Worm (Caenorhabditis elegans) whole organism, L3 larva: ENCODE data around the gene nlp-64.

Experiments used
- R02D3.7 ChIP-seq: fragments of 150-350 bp; optimal IDR thresholded peaks from 2 replicates; lab custom pipeline; 2014; ENCODE audit warnings: missing biosample characterization, missing genetic modification characterization
- ZK546.5 ChIP-seq: sonication (generic microtip); optimal IDR thresholded peaks from 2 replicates; lab custom pipeline; 2017; ENCODE audit warnings: missing biosample characterization, missing genetic modification characterization
- aly-2 ChIP-seq: fragments of 150-350 bp; optimal IDR thresholded peaks from 2 replicates; lab custom pipeline; 2014; ENCODE audit warnings: missing biosample characterization, missing genetic modification characterization
- ama-1 ChIP-seq: fragments of 150-350 bp; optimal IDR thresholded peaks from 2 replicates; lab custom pipeline; 2018
- ceh-16 ChIP-seq: sonication (generic microtip); optimal IDR thresholded peaks from 2 replicates; lab custom pipeline; 2017; ENCODE audit warnings: missing biosample characterization, missing genetic modification characterization
- ceh-28 ChIP-seq: fragments of 150-350 bp; optimal IDR thresholded peaks from 2 replicates; lab custom pipeline; 2014; ENCODE audit warnings: missing biosample characterization, missing genetic modification reagents, missing genetic modification characterization
- ceh-82 ChIP-seq: fragments of 150-350 bp; optimal IDR thresholded peaks from 2 replicates; lab custom pipeline; 2014; ENCODE audit warnings: missing biosample characterization, missing genetic modification characterization
- ceh-9 ChIP-seq: sonication (generic microtip); optimal IDR thresholded peaks from 2 replicates; lab custom pipeline; 2018; ENCODE audit warnings: missing biosample characterization, missing genetic modification characterization
- daf-12 ChIP-seq: fragments of 150-350 bp; optimal IDR thresholded peaks from 2 replicates; lab custom pipeline; 2014; ENCODE audit warnings: missing biosample characterization, missing genetic modification reagents, missing genetic modification characterization
- egl-27 ChIP-seq: sonication (generic microtip); optimal IDR thresholded peaks from 4 replicates; lab custom pipeline; 2017; ENCODE audit warnings: missing biosample characterization, missing genetic modification reagents, missing genetic modification characterization
- egl-5 ChIP-seq: fragments of 150-350 bp; optimal IDR thresholded peaks from 2 replicates; lab custom pipeline; 2017; ENCODE audit warnings: missing biosample characterization, missing genetic modification reagents, missing genetic modification characterization, inconsistent platforms
- elt-1 ChIP-seq: fragments of 150-350 bp; optimal IDR thresholded peaks from 2 replicates; lab custom pipeline; 2014; ENCODE audit warnings: missing biosample characterization, missing genetic modification characterization
- elt-2 ChIP-seq: sonication (generic microtip); optimal IDR thresholded peaks from 2 replicates; lab custom pipeline; 2016; ENCODE audit warnings: missing genetic modification reagents, mild to moderate bottlenecking, missing genetic modification characterization, missing compliant biosample characterization
- elt-3 ChIP-seq, 3 experiments: fragments of 150-350 bp in 1 of 3; sonication (generic microtip) in 2 of 3; optimal IDR thresholded peaks; 2 replicates in 2 of 3; 4 replicates in 1 of 3; lab custom pipeline; 2014 to 2017; ENCODE audit warnings: missing biosample characterization in 3 of 3, missing genetic modification characterization in 3 of 3
- eor-1 ChIP-seq, 2 experiments: fragments of 150-350 bp; optimal IDR thresholded peaks; 2 replicates each; lab custom pipeline; 2014 to 2018; ENCODE audit warnings: missing biosample characterization in 2 of 2, missing genetic modification characterization in 2 of 2
- fkh-10 ChIP-seq: sonication (generic microtip); optimal IDR thresholded peaks from 2 replicates; lab custom pipeline; 2017; ENCODE audit warnings: missing biosample characterization, missing genetic modification reagents, missing genetic modification characterization
- fkh-2 ChIP-seq: fragments of 150-350 bp; optimal IDR thresholded peaks from 2 replicates; lab custom pipeline; 2014; ENCODE audit warnings: missing biosample characterization, missing genetic modification reagents, missing genetic modification characterization
- fos-1 ChIP-seq: fragments of 150-350 bp; optimal IDR thresholded peaks from 2 replicates; lab custom pipeline; 2014; ENCODE audit warnings: missing biosample characterization, missing genetic modification characterization
- hmg-11 ChIP-seq: sonication (generic microtip); optimal IDR thresholded peaks from 2 replicates; lab custom pipeline; 2016; ENCODE audit warnings: missing genetic modification characterization, missing compliant biosample characterization
- jun-1 ChIP-seq: fragments of 150-350 bp; optimal IDR thresholded peaks from 2 replicates; lab custom pipeline; 2014; ENCODE audit warnings: missing biosample characterization, missing genetic modification reagents, missing genetic modification characterization
- lin-15B ChIP-seq: fragments of 150-350 bp; optimal IDR thresholded peaks from 2 replicates; lab custom pipeline; 2014; ENCODE audit warnings: missing biosample characterization, missing genetic modification characterization
- lin-39 ChIP-seq: fragments of 150-350 bp; optimal IDR thresholded peaks from 2 replicates; lab custom pipeline; 2018; ENCODE audit warnings: missing biosample characterization, missing genetic modification reagents, missing genetic modification characterization
- lsy-12 ChIP-seq: sonication (generic microtip); optimal IDR thresholded peaks from 2 replicates; lab custom pipeline; 2016; ENCODE audit warnings: mild to moderate bottlenecking, missing genetic modification characterization, missing compliant biosample characterization
- mdl-1 ChIP-seq: fragments of 150-350 bp; optimal IDR thresholded peaks from 2 replicates; lab custom pipeline; 2014; ENCODE audit warnings: missing biosample characterization, missing genetic modification characterization
- mml-1 ChIP-seq: fragments of 150-350 bp; sonication (generic microtip); optimal IDR thresholded peaks from 3 replicates; lab custom pipeline; 2014; ENCODE audit warnings: missing biosample characterization, missing genetic modification characterization
- nfya-1 ChIP-seq: sonication (generic microtip); optimal IDR thresholded peaks from 2 replicates; lab custom pipeline; 2017; ENCODE audit warnings: missing genetic modification characterization, mild to moderate bottlenecking, missing compliant biosample characterization, antibody characterized with exemption, moderate library complexity; ENCODE audit not compliant: insufficient read depth
- nhr-11 ChIP-seq: fragments of 150-350 bp; optimal IDR thresholded peaks from 2 replicates; lab custom pipeline; 2014; ENCODE audit warnings: missing biosample characterization, missing genetic modification characterization
- nhr-12 ChIP-seq: fragments of 150-350 bp; optimal IDR thresholded peaks from 2 replicates; lab custom pipeline; 2014; ENCODE audit warnings: missing biosample characterization, missing genetic modification characterization
- nhr-23 ChIP-seq: fragments of 150-350 bp; optimal IDR thresholded peaks from 2 replicates; lab custom pipeline; 2014; ENCODE audit warnings: missing biosample characterization, missing genetic modification reagents, missing genetic modification characterization
- nhr-237 ChIP-seq: fragments of 150-350 bp; optimal IDR thresholded peaks from 2 replicates; lab custom pipeline; 2014; ENCODE audit warnings: missing biosample characterization, missing genetic modification characterization
- nhr-25 ChIP-seq: sonication (generic microtip); optimal IDR thresholded peaks from 2 replicates; lab custom pipeline; 2017; ENCODE audit warnings: missing biosample characterization, missing genetic modification characterization
- nhr-28 ChIP-seq: fragments of 150-350 bp; optimal IDR thresholded peaks from 2 replicates; lab custom pipeline; 2014; ENCODE audit warnings: missing biosample characterization, missing genetic modification characterization
- nhr-43 ChIP-seq: sonication (generic microtip); optimal IDR thresholded peaks from 2 replicates; lab custom pipeline; 2016; ENCODE audit warnings: mild to moderate bottlenecking, missing genetic modification characterization, missing compliant biosample characterization; ENCODE audit not compliant: poor library complexity, severe bottlenecking
- nhr-67 ChIP-seq: fragments of 150-350 bp; optimal IDR thresholded peaks from 2 replicates; lab custom pipeline; 2014; ENCODE audit warnings: missing biosample characterization, missing genetic modification characterization
- nhr-76 ChIP-seq: fragments of 150-350 bp; sonication (generic microtip); optimal IDR thresholded peaks from 5 replicates; lab custom pipeline; 2014; ENCODE audit warnings: missing biosample characterization, missing genetic modification characterization
- nhr-77 ChIP-seq: fragments of 150-350 bp; optimal IDR thresholded peaks from 2 replicates; lab custom pipeline; 2014; ENCODE audit warnings: missing biosample characterization, missing genetic modification characterization
- pha-4 ChIP-seq: fragments of 150-350 bp; optimal IDR thresholded peaks from 2 replicates; lab custom pipeline; 2014; ENCODE audit warnings: missing biosample characterization, missing genetic modification reagents, missing genetic modification characterization
- pqm-1 ChIP-seq: fragments of 150-350 bp; optimal IDR thresholded peaks from 2 replicates; lab custom pipeline; 2017; ENCODE audit warnings: missing biosample characterization, missing genetic modification characterization, inconsistent platforms
- sea-2 ChIP-seq: fragments of 150-350 bp; sonication (generic microtip); optimal IDR thresholded peaks from 4 replicates; lab custom pipeline; 2014; ENCODE audit warnings: missing biosample characterization, missing genetic modification reagents, missing genetic modification characterization
- skn-1 ChIP-seq: fragments of 150-350 bp; optimal IDR thresholded peaks from 2 replicates; lab custom pipeline; 2014; ENCODE audit warnings: missing biosample characterization, missing genetic modification characterization
- snpc-4 ChIP-seq: fragments of 150-350 bp; optimal IDR thresholded peaks from 2 replicates; lab custom pipeline; 2014; ENCODE audit warnings: missing biosample characterization, missing genetic modification characterization
- tbx-2 ChIP-seq: sonication (generic microtip); optimal IDR thresholded peaks from 2 replicates; lab custom pipeline; 2016; ENCODE audit warnings: mild to moderate bottlenecking, missing genetic modification characterization, missing compliant biosample characterization
- unc-39 ChIP-seq: sonication (generic microtip); optimal IDR thresholded peaks from 4 replicates; lab custom pipeline; 2017; ENCODE audit warnings: missing biosample characterization, missing genetic modification characterization
- unc-62 ChIP-seq: fragments of 150-350 bp; sonication (generic microtip); optimal IDR thresholded peaks from 4 replicates; lab custom pipeline; 2014; ENCODE audit warnings: missing biosample characterization, missing genetic modification reagents, missing genetic modification characterization
- zag-1 ChIP-seq: fragments of 150-350 bp; optimal IDR thresholded peaks from 2 replicates; lab custom pipeline; 2014; ENCODE audit warnings: missing biosample characterization, missing genetic modification characterization
- ztf-11 ChIP-seq: fragments of 150-350 bp; optimal IDR thresholded peaks from 2 replicates; lab custom pipeline; 2014; ENCODE audit warnings: missing biosample characterization, missing genetic modification characterization
- ztf-4 ChIP-seq: fragments of 150-350 bp; optimal IDR thresholded peaks from 2 replicates; lab custom pipeline; 2014; ENCODE audit warnings: missing biosample characterization, missing genetic modification characterization

Gene nlp-64

DNA sequence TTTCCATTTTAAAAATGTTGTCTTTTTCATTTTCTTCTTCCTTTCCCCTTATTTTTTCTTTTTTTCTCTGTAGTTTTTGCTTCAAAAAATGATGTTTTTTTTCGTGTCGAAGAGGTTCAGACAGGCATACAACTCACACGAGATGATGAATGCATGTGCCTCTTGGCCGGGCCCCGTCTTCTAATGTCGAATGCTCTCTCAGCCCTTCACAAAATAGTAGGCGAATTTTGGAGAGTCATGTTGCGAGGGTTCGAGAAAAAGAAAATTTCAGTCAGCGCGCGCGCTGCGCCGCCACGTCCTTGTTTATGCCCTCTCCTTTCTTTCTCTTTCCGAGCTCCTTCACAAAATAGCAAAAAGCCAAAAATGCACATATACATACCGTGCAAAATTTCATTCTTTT is 12.9 kb upstream of the nlp-64 start:
- peak; percentile 20 for TF ChIP-seq pha-4 (tag; lab: Kevin White, UChicago)
- TF ChIP-seq lin-15B (tag; lab: Kevin White, UChicago), result peak; percentile 71
- TF ChIP-seq nhr-11 (tag; lab: Kevin White, UChicago), result peak; percentile 21
- TF ChIP-seq mdl-1, result peak; percentile 85
- no peak for TF ChIP-seq ZK546.5 (tag; lab: Kevin White, UChicago)
- no peak for TF ChIP-seq tbx-2 (tag; lab: Kevin White, UChicago)
- peak; percentile 59 for TF ChIP-seq hmg-11 (tag; lab: Kevin White, UChicago)
- no peak for TF ChIP-seq ceh-9 (tag; lab: Kevin White, UChicago)
- no peak for TF ChIP-seq ztf-11 (tag; lab: Kevin White, UChicago)
- TF ChIP-seq elt-1 (tag; lab: Kevin White, UChicago), result no peak
- peak; percentile 83 for TF ChIP-seq lin-39 (tag; lab: Kevin White, UChicago)
- peak; percentile 34 for TF ChIP-seq ama-1
- peak; percentile 18 for TF ChIP-seq skn-1 (tag; lab: Kevin White, UChicago)
- TF ChIP-seq nhr-76 (tag; lab: Kevin White, UChicago), result no peak
- peak; percentile 81 for TF ChIP-seq nfya-1 (tag; lab: Kevin White, UChicago)
- no peak for TF ChIP-seq nhr-23 (tag; lab: Kevin White, UChicago)
- no peak for TF ChIP-seq fkh-2 (tag; lab: Kevin White, UChicago)
- no peak for TF ChIP-seq eor-1 (tag; optimal IDR thresholded peaks at IDR 0.05; lab: Kevin White, UChicago)
- peak; percentile 47 for TF ChIP-seq elt-2 (tag; lab: Kevin White, UChicago)
- no peak for TF ChIP-seq nhr-28 (tag; lab: Kevin White, UChicago)
- no peak for TF ChIP-seq elt-3 (tag; optimal IDR thresholded peaks at IDR 0.05; lab: Kevin White, UChicago)
- TF ChIP-seq fkh-10, result peak; percentile 79
- no peak for TF ChIP-seq unc-39 (tag; lab: Kevin White, UChicago)
- TF ChIP-seq unc-62, result no peak
- no peak for TF ChIP-seq lsy-12
- no peak for TF ChIP-seq nhr-77 (tag; lab: Kevin White, UChicago)
- TF ChIP-seq fos-1 (tag; lab: Kevin White, UChicago), result no peak
- TF ChIP-seq ceh-82 (tag; lab: Kevin White, UChicago), result no peak
- TF ChIP-seq pqm-1 (tag; lab: Kevin White, UChicago), result no peak
- TF ChIP-seq nhr-237 (tag; lab: Kevin White, UChicago), result no peak
- peak; percentile 66 for TF ChIP-seq egl-5
- TF ChIP-seq aly-2 (tag; lab: Kevin White, UChicago), result no peak
- TF ChIP-seq sea-2 (GFP tag; lab: Kevin White, UChicago), result no peak
- TF ChIP-seq R02D3.7 (tag; lab: Kevin White, UChicago), result no peak
- no peak for TF ChIP-seq nhr-67 (tag; lab: Kevin White, UChicago)
- no peak for TF ChIP-seq egl-27
- no peak for TF ChIP-seq nhr-25
- TF ChIP-seq nhr-12 (tag; lab: Kevin White, UChicago), result no peak
- no peak for TF ChIP-seq daf-12 (tag; lab: Kevin White, UChicago)
- no peak for TF ChIP-seq nhr-43 (tag; lab: Kevin White, UChicago)
- TF ChIP-seq ceh-28 (tag; lab: Kevin White, UChicago), result no peak
- TF ChIP-seq zag-1 (tag; lab: Kevin White, UChicago), result no peak
- TF ChIP-seq ztf-4 (tag; lab: Kevin White, UChicago), result no peak
- no peak for TF ChIP-seq ceh-16 (tag; lab: Kevin White, UChicago)
- TF ChIP-seq jun-1 (tag; lab: Kevin White, UChicago), result no peak
- TF ChIP-seq snpc-4 (tag; lab: Kevin White, UChicago), result peak; percentile 25
- TF ChIP-seq mml-1, result no peak
